Worm (Caenorhabditis elegans) whole organism, L1 larva: ENCODE measurements around the gene math-28.

ENCODE experiments used
- nhr-237 ChIP-seq: fragments of 150-350 bp; optimal IDR thresholded peaks from 2 replicates; lab custom pipeline; 2014; ENCODE audit warnings: missing biosample characterization, missing genetic modification characterization
- pqm-1 ChIP-seq: sonication (generic microtip); optimal IDR thresholded peaks from 3 replicates; lab custom pipeline; 2017; ENCODE audit warnings: missing biosample characterization, missing genetic modification characterization
- zag-1 ChIP-seq: fragments of 150-350 bp; optimal IDR thresholded peaks from 2 replicates; lab custom pipeline; 2014; ENCODE audit warnings: missing biosample characterization, missing genetic modification characterization

- TF ChIP-seq nhr-237 (tag; lab: Kevin White, UChicago) (no peak), zag-1 (tag; lab: Kevin White, UChicago) (no peak), pqm-1 (no peak)
Observed at ce11 chrII:1787208-1787607, 24.0 kb downstream of the math-28 start.
